Fruit fly (Drosophila melanogaster) whole organism, embryonic: Measurements from ENCODE around the gene tws.

Experiments
- Antp ChIP-seq: fragments of 200-800 bp; sonication (Bioruptor generic); optimal IDR thresholded peaks from 3 replicates; lab custom pipeline; 2016; ENCODE audit warnings: missing biosample characterization, missing genetic modification characterization
- Atf-2 ChIP-seq: fragments of 200-800 bp; sonication (Bioruptor generic); optimal IDR thresholded peaks from 2 replicates; lab custom pipeline; 2016; ENCODE audit warnings: missing biosample characterization, missing genetic modification characterization
- B-H1 ChIP-seq: fragments of 200-800 bp; sonication (Bioruptor generic); IDR thresholded peaks from 3 replicates; pipeline ENCODE4 v1.3.6; 2022; ENCODE audit warnings: missing biosample characterization, missing genetic modification characterization
- C15 ChIP-seq: fragments of 200-800 bp; sonication (Bioruptor generic); IDR thresholded peaks from 3 replicates; pipeline ENCODE4 v1.3.6; 2022; ENCODE audit warnings: missing biosample characterization, missing genetic modification characterization
- CG10565 ChIP-seq: fragments of 200-800 bp; sonication (Bioruptor generic); optimal IDR thresholded peaks from 3 replicates; lab custom pipeline; 2016; ENCODE audit warnings: missing biosample characterization, mild to moderate bottlenecking, missing genetic modification characterization
- CG11723 ChIP-seq: fragments of 200-800 bp; sonication (Bioruptor generic); optimal IDR thresholded peaks from 2 replicates; lab custom pipeline; 2017; ENCODE audit warnings: missing biosample characterization, mild to moderate bottlenecking, missing genetic modification characterization
- CG13287 ChIP-seq: fragments of 200-800 bp; sonication (Bioruptor generic); IDR thresholded peaks from 2 replicates; pipeline ENCODE4 v1.3.6; 2022; ENCODE audit warnings: missing biosample characterization, missing genetic modification characterization; ENCODE audit not compliant: partially characterized antibody
- CG14050 ChIP-seq: fragments of 200-800 bp; sonication (Bioruptor generic); IDR thresholded peaks from 3 replicates; pipeline ENCODE4 v1.3.6; 2022; ENCODE audit warnings: missing biosample characterization, missing genetic modification characterization
- CG15269 ChIP-seq: fragments of 200-800 bp; sonication (Bioruptor generic); optimal IDR thresholded peaks from 2 replicates; lab custom pipeline; 2018; ENCODE audit warnings: missing biosample characterization, mild to moderate bottlenecking, missing genetic modification characterization, moderate library complexity
- CG16815 ChIP-seq: fragments of 200-800 bp; sonication (Bioruptor generic); optimal IDR thresholded peaks from 3 replicates; lab custom pipeline; 2017; ENCODE audit warnings: missing biosample characterization, mild to moderate bottlenecking, missing genetic modification characterization
- CG17385 ChIP-seq: fragments of 200-800 bp; sonication (Bioruptor generic); optimal IDR thresholded peaks from 3 replicates; lab custom pipeline; 2018; ENCODE audit warnings: missing biosample characterization, mild to moderate bottlenecking, missing genetic modification characterization
- CG18599 ChIP-seq: fragments of 200-800 bp; sonication (Bioruptor generic); optimal IDR thresholded peaks from 3 replicates; lab custom pipeline; 2017; ENCODE audit warnings: missing biosample characterization, missing genetic modification characterization, mild to moderate bottlenecking, moderate library complexity, missing genetic modification reagents
- CG2202 ChIP-seq: fragments of 200-800 bp; sonication (Bioruptor generic); optimal IDR thresholded peaks from 2 replicates; lab custom pipeline; 2018; ENCODE audit warnings: missing biosample characterization, mild to moderate bottlenecking, missing genetic modification characterization
- CG30020 ChIP-seq: fragments of 200-800 bp; optimal IDR thresholded peaks from 2 replicates; lab custom pipeline; 2019; ENCODE audit warnings: missing biosample characterization, mild to moderate bottlenecking, missing genetic modification characterization, moderate library complexity
- CG3995 ChIP-seq: fragments of 200-800 bp; sonication (Bioruptor generic); optimal IDR thresholded peaks from 3 replicates; lab custom pipeline; 2016; ENCODE audit warnings: missing biosample characterization, missing genetic modification characterization
- CG4282 ChIP-seq: fragments of 200-800 bp; sonication (Bioruptor generic); optimal IDR thresholded peaks from 2 replicates; lab custom pipeline; 2016; ENCODE audit warnings: missing biosample characterization, missing genetic modification characterization
- CG4617 ChIP-seq: fragments of 200-800 bp; sonication (Bioruptor generic); optimal IDR thresholded peaks from 3 replicates; lab custom pipeline; 2016; ENCODE audit warnings: missing biosample characterization, missing genetic modification characterization, borderline replicate concordance
- CG5180 ChIP-seq: fragments of 200-800 bp; sonication (Bioruptor generic); optimal IDR thresholded peaks from 3 replicates; lab custom pipeline; 2017; ENCODE audit warnings: missing biosample characterization, missing genetic modification characterization, mild to moderate bottlenecking, moderate library complexity, missing genetic modification reagents
- CG7357 ChIP-seq: fragments of 200-800 bp; sonication (Bioruptor generic); IDR thresholded peaks from 3 replicates; pipeline ENCODE4 v1.3.6; 2022; ENCODE audit warnings: missing biosample characterization, missing genetic modification characterization
- CG7556 ChIP-seq: fragments of 200-800 bp; sonication (Bioruptor generic); optimal IDR thresholded peaks from 2 replicates; lab custom pipeline; 2017; ENCODE audit warnings: missing biosample characterization, mild to moderate bottlenecking, missing genetic modification characterization
- CG7745 ChIP-seq: fragments of 200-800 bp; sonication (Bioruptor generic); optimal IDR thresholded peaks from 2 replicates; lab custom pipeline; 2018; ENCODE audit warnings: missing biosample characterization, mild to moderate bottlenecking, missing genetic modification characterization, moderate library complexity
- CG8089 ChIP-seq: fragments of 200-800 bp; sonication (Bioruptor generic); optimal IDR thresholded peaks from 3 replicates; lab custom pipeline; 2016; ENCODE audit warnings: missing biosample characterization, missing genetic modification characterization
- CG9876 ChIP-seq: fragments of 200-800 bp; sonication (Bioruptor generic); optimal IDR thresholded peaks from 2 replicates; lab custom pipeline; 2016; ENCODE audit warnings: missing biosample characterization, missing genetic modification characterization
- CkIIα-i1 ChIP-seq: fragments of 200-800 bp; sonication (Bioruptor generic); IDR thresholded peaks from 2 replicates; pipeline ENCODE4 v1.3.6; 2022; ENCODE audit warnings: missing biosample characterization, missing genetic modification characterization
- GATAe ChIP-seq: fragments of 200-800 bp; sonication (Bioruptor generic); conservative IDR thresholded peaks from 2 replicates; pipeline ENCODE4 v1.3.6; 2022; ENCODE audit warnings: missing biosample characterization, missing genetic modification characterization
- HLH54F ChIP-seq: fragments of 200-800 bp; sonication (Bioruptor generic); optimal IDR thresholded peaks from 3 replicates; lab custom pipeline; 2016; ENCODE audit warnings: missing biosample characterization, missing genetic modification characterization
- Hmr ChIP-seq: fragments of 200-800 bp; sonication (Bioruptor generic); optimal IDR thresholded peaks from 3 replicates; lab custom pipeline; 2017; ENCODE audit warnings: mild to moderate bottlenecking, missing biosample characterization, missing genetic modification reagents, missing genetic modification characterization
- Lim3 ChIP-seq: fragments of 200-800 bp; sonication (Bioruptor generic); IDR thresholded peaks from 2 replicates; pipeline ENCODE4 v1.3.6; 2022; ENCODE audit warnings: missing biosample characterization, missing genetic modification characterization
- Mes4 ChIP-seq: fragments of 200-800 bp; sonication (Bioruptor generic); optimal IDR thresholded peaks from 2 replicates; lab custom pipeline; 2016; ENCODE audit warnings: missing biosample characterization, missing genetic modification characterization
- Side ChIP-seq: fragments of 200-800 bp; sonication (Bioruptor generic); optimal IDR thresholded peaks from 2 replicates; lab custom pipeline; 2016; ENCODE audit warnings: missing biosample characterization, missing genetic modification characterization
- Six4 ChIP-seq: fragments of 200-800 bp; sonication (Bioruptor generic); optimal IDR thresholded peaks from 2 replicates; lab custom pipeline; 2016; ENCODE audit warnings: missing biosample characterization, missing genetic modification characterization
- Stat92E ChIP-seq, 3 experiments: fragments of >200 bp in 2 of 3; fragments of 200-800 bp in 1 of 3; sonication (Bioruptor generic) in 1 of 3; optimal IDR thresholded peaks; 2 replicates each; lab custom pipeline; 2017 to 2019; ENCODE audit warnings: missing biosample characterization in 3 of 3, missing genetic modification characterization in 3 of 3, mild to moderate bottlenecking in 1 of 3, moderate library complexity in 1 of 3
- Xbp1 ChIP-seq: fragments of 200-800 bp; sonication (Bioruptor generic); optimal IDR thresholded peaks from 3 replicates; lab custom pipeline; 2016; ENCODE audit warnings: missing biosample characterization, mild to moderate bottlenecking, missing genetic modification characterization
- ci ChIP-seq: fragments of 200-800 bp; sonication (Bioruptor generic); IDR thresholded peaks from 3 replicates; pipeline ENCODE4 v1.3.6; 2022; ENCODE audit warnings: missing biosample characterization, missing genetic modification characterization
- corto ChIP-seq: fragments of 200-800 bp; sonication (Bioruptor generic); optimal IDR thresholded peaks from 2 replicates; lab custom pipeline; 2016; ENCODE audit warnings: missing biosample characterization, mild to moderate bottlenecking, missing genetic modification characterization, moderate library complexity
- eve ChIP-seq, 2 experiments: fragments of >200 bp; optimal IDR thresholded peaks; 2 replicates each; lab custom pipeline; 2017; ENCODE audit warnings: missing biosample characterization in 2 of 2, missing genetic modification characterization in 2 of 2
- fd102C ChIP-seq: fragments of 200-800 bp; sonication (Bioruptor generic); optimal IDR thresholded peaks from 2 replicates; lab custom pipeline; 2018; ENCODE audit warnings: missing biosample characterization, mild to moderate bottlenecking, missing genetic modification characterization, moderate library complexity
- gcm ChIP-seq: fragments of 200-800 bp; sonication (Bioruptor generic); optimal IDR thresholded peaks from 2 replicates; lab custom pipeline; 2019; ENCODE audit warnings: missing biosample characterization, mild to moderate bottlenecking, missing genetic modification characterization, moderate library complexity
- lilli ChIP-seq: fragments of 200-800 bp; sonication (Bioruptor generic); optimal IDR thresholded peaks from 3 replicates; lab custom pipeline; 2016; ENCODE audit warnings: missing biosample characterization, missing genetic modification characterization
- mirr ChIP-seq: fragments of 200-800 bp; sonication (Bioruptor generic); optimal IDR thresholded peaks from 3 replicates; lab custom pipeline; 2018; ENCODE audit warnings: missing biosample characterization, mild to moderate bottlenecking, missing genetic modification characterization
- otp ChIP-seq: fragments of 200-800 bp; sonication (Bioruptor generic); IDR thresholded peaks from 3 replicates; pipeline ENCODE4, ENCODE4 v1.3.6; 2022; ENCODE audit warnings: missing biosample characterization, missing genetic modification characterization
- pb ChIP-seq: fragments of 200-800 bp; sonication (Bioruptor generic); optimal IDR thresholded peaks from 3 replicates; lab custom pipeline; 2016; ENCODE audit warnings: missing biosample characterization, missing genetic modification characterization
- pnt ChIP-seq: fragments of 200-800 bp; sonication (Bioruptor generic); optimal IDR thresholded peaks from 3 replicates; lab custom pipeline; 2016; ENCODE audit warnings: missing biosample characterization, missing genetic modification characterization
- psq ChIP-seq: fragments of 200-800 bp; sonication (Bioruptor generic); optimal IDR thresholded peaks from 2 replicates; lab custom pipeline; 2017; ENCODE audit warnings: missing biosample characterization, missing genetic modification characterization
- sc ChIP-seq, 3 experiments: fragments of >200 bp in 2 of 3; fragments of 200-800 bp in 1 of 3; sonication (Bioruptor generic) in 1 of 3; optimal IDR thresholded peaks; 2 replicates in 2 of 3; 3 replicates in 1 of 3; lab custom pipeline; 2017; ENCODE audit warnings: mild to moderate bottlenecking in 1 of 3, missing biosample characterization in 1 of 3, missing genetic modification characterization in 1 of 3, missing genetic modification reagents in 1 of 3
- sens ChIP-seq: fragments of 200-800 bp; sonication (Bioruptor generic); peaks from one replicate; lab custom pipeline; 2016; ENCODE audit warnings: missing biosample characterization, missing genetic modification characterization
- sens-2 ChIP-seq: fragments of 200-800 bp; sonication (Bioruptor generic); IDR thresholded peaks from 2 replicates; pipeline ENCODE4 v1.3.6; 2022; ENCODE audit warnings: missing biosample characterization, missing genetic modification characterization
- sima ChIP-seq: fragments of 200-800 bp; sonication (Bioruptor generic); optimal IDR thresholded peaks from 2 replicates; lab custom pipeline; 2016; ENCODE audit warnings: missing biosample characterization, missing genetic modification characterization
- ssp ChIP-seq: fragments of 200-800 bp; sonication (Bioruptor generic); IDR thresholded peaks from 2 replicates; pipeline ENCODE4 v1.3.6; 2022; ENCODE audit warnings: missing biosample characterization, missing genetic modification characterization

The tws gene

dm6 chr3R:10153957-10154685 lies 14.5 kb upstream of the tws start (continued):
- TF ChIP-seq CG5180 (GFP tag; lab: Kevin White, UChicago) = no peak
- TF ChIP-seq eve (GFP tag; optimal IDR thresholded peaks at IDR 0.05; lab: Kevin White, UChicago) = no peak
- TF ChIP-seq CG15269 = peak; percentile 62
- TF ChIP-seq GATAe (GFP tag; lab: Robert Waterston, UW) = no peak
- no peak for TF ChIP-seq Mes4 (GFP tag; lab: Kevin White, UChicago)
- TF ChIP-seq CG7556 (GFP tag; lab: Kevin White, UChicago) = no peak
- TF ChIP-seq CG30020 (tag; lab: Kevin White, UChicago) = no peak
- TF ChIP-seq Lim3 (GFP tag; lab: Robert Waterston, UW) = no peak
- TF ChIP-seq Hmr (GFP tag; lab: Kevin White, UChicago) = no peak
- 0 out of 2 replicates have a peak, but pooled peaks have one; percentile 31 for TF ChIP-seq sens-2 (GFP tag; lab: Robert Waterston, UW)
- TF ChIP-seq Antp = no peak
- no peak for TF ChIP-seq CG7357
- no peak for TF ChIP-seq C15 (GFP tag; lab: Robert Waterston, UW)
- TF ChIP-seq gcm (GFP tag; lab: Kevin White, UChicago) = no peak
- TF ChIP-seq CG3995 = no peak
- TF ChIP-seq CG7745 (tag; lab: Kevin White, UChicago) = no peak
- peak; percentile 54; the same call in 2 of the 3 replicates for TF ChIP-seq B-H1
- no peak for TF ChIP-seq Six4 (GFP tag; lab: Kevin White, UChicago)
- no peak for TF ChIP-seq CkIIα-i1
- peak; percentile 16 for TF ChIP-seq CG8089 (GFP tag; lab: Kevin White, UChicago)
- peak; percentile 38; the same call in 1 of the 3 replicates for TF ChIP-seq CG14050
- peak; percentile 24 for TF ChIP-seq CG17385 (GFP tag; lab: Kevin White, UChicago)
- no peak for TF ChIP-seq Atf-2 (GFP tag; lab: Kevin White, UChicago)
- no peak for TF ChIP-seq CG9876 (GFP tag; lab: Kevin White, UChicago)
- peak; percentile 80 for TF ChIP-seq sens (GFP tag; lab: Kevin White, UChicago)
- TF ChIP-seq mirr = no peak
- no peak for TF ChIP-seq fd102C (GFP tag; lab: Kevin White, UChicago)
- TF ChIP-seq Side (GFP tag; lab: Kevin White, UChicago) = no peak
- TF ChIP-seq corto (GFP tag; lab: Kevin White, UChicago) = no peak
- no peak for TF ChIP-seq ssp
- TF ChIP-seq CG16815 (GFP tag; lab: Kevin White, UChicago) = no peak
- no peak for TF ChIP-seq CG10565 (GFP tag; lab: Kevin White, UChicago)
- TF ChIP-seq CG4617 (GFP tag; lab: Kevin White, UChicago) = no peak
- TF ChIP-seq otp = 0 out of 3 replicates have a peak, but pooled peaks have one; percentile 10
- TF ChIP-seq Stat92E (GFP tag; optimal IDR thresholded peaks at IDR 0.05; lab: Kevin White, UChicago) = no peak
- TF ChIP-seq psq (GFP tag; lab: Kevin White, UChicago) = no peak
- no peak for TF ChIP-seq pb (GFP tag; lab: Kevin White, UChicago)
- peak; percentile 15 for TF ChIP-seq lilli (GFP tag; lab: Kevin White, UChicago)
- TF ChIP-seq Xbp1 (GFP tag; lab: Kevin White, UChicago) = peak; percentile 52
- no peak for TF ChIP-seq CG4282
- TF ChIP-seq CG2202 (tag; lab: Kevin White, UChicago) = no peak
- no peak for TF ChIP-seq CG18599 (GFP tag; lab: Kevin White, UChicago)
- no peak for TF ChIP-seq HLH54F (GFP tag; lab: Kevin White, UChicago)
- 0 out of 3 replicates have a peak, but pooled peaks have one; percentile 67 for TF ChIP-seq ci (GFP tag; lab: Robert Waterston, UW)
- TF ChIP-seq CG13287 (GFP tag; lab: Robert Waterston, UW) = no peak
- TF ChIP-seq CG11723 (GFP tag; lab: Kevin White, UChicago) = no peak
- TF ChIP-seq sima (GFP tag; lab: Kevin White, UChicago) = no peak
- TF ChIP-seq pnt (GFP tag; lab: Kevin White, UChicago) = peak; percentile 17
- TF ChIP-seq sc (optimal IDR thresholded peaks at IDR 0.05; lab: Kevin White, UChicago) = no peak
- TF ChIP-seq sc (GFP tag; optimal IDR thresholded peaks at IDR 0.05; lab: Kevin White, UChicago) = no peak
